Worm (Caenorhabditis elegans) whole organism, young adult: ENCODE data around the gene aipl-1.
A peak's percentile ranks its signal among the peaks of the same experiment; 100 is the strongest.

Experiments used
- B0035.1 ChIP-seq: sonication (generic microtip); optimal IDR thresholded peaks from 2 replicates; lab custom pipeline; 2016; ENCODE audit warnings: missing genetic modification characterization, mild to moderate bottlenecking, missing compliant biosample characterization, missing genotype, missing genetic modification reagents
- B0261.1 ChIP-seq: sonication (generic microtip); optimal IDR thresholded peaks from 2 replicates; lab custom pipeline; 2016; ENCODE audit warnings: mild to moderate bottlenecking, missing genetic modification characterization, moderate library complexity, missing compliant biosample characterization
- F22D6.2 ChIP-seq: sonication (generic microtip); optimal IDR thresholded peaks from 2 replicates; lab custom pipeline; 2016; ENCODE audit warnings: mild to moderate bottlenecking, missing genetic modification characterization, missing compliant biosample characterization
- F33H1.4 ChIP-seq: fragments of 200-800 bp; sonication (Bioruptor generic); IDR thresholded peaks from 2 replicates; pipeline ENCODE4 v1.3.6; 2022; ENCODE audit warnings: missing genetic modification reagents, missing genetic modification characterization, missing compliant biosample characterization
- F37B4.10 ChIP-seq: fragments of 200-800 bp; sonication (Bioruptor generic); IDR thresholded peaks from 2 replicates; pipeline ENCODE4 v1.3.6; 2022; ENCODE audit warnings: missing genetic modification characterization, missing compliant biosample characterization
- F49E8.2 ChIP-seq: sonication (generic microtip); optimal IDR thresholded peaks from 3 replicates; lab custom pipeline; 2017; ENCODE audit warnings: missing genetic modification characterization, mild to moderate bottlenecking, missing compliant biosample characterization, antibody characterized with exemption, moderate library complexity; ENCODE audit not compliant: insufficient read depth
- F57A8.1 ChIP-seq: fragments of 200-800 bp; sonication (Bioruptor generic); optimal IDR thresholded peaks from 2 replicates; lab custom pipeline; 2018; ENCODE audit warnings: mild to moderate bottlenecking, missing genetic modification characterization, moderate library complexity, missing compliant biosample characterization
- F57C9.4 ChIP-seq: sonication (generic microtip); optimal IDR thresholded peaks from 2 replicates; lab custom pipeline; 2017; ENCODE audit warnings: mild to moderate bottlenecking, missing genetic modification characterization, missing compliant biosample characterization
- K11D2.4 ChIP-seq: fragments of 200-800 bp; sonication (Bioruptor generic); IDR thresholded peaks from 2 replicates; pipeline ENCODE4 v1.3.6; 2022; ENCODE audit warnings: missing genetic modification reagents, missing genetic modification characterization, missing compliant biosample characterization
- Y53F4B.3 ChIP-seq: fragments of 200-800 bp; sonication (Bioruptor generic); IDR thresholded peaks from 2 replicates; pipeline ENCODE4 v1.3.6; 2022; ENCODE audit warnings: missing genetic modification reagents, missing genetic modification characterization, missing compliant biosample characterization
- ZK185.1 ChIP-seq: sonication (generic microtip); optimal IDR thresholded peaks from 2 replicates; lab custom pipeline; 2016; ENCODE audit warnings: mild to moderate bottlenecking, missing genetic modification characterization, missing compliant biosample characterization; ENCODE audit not compliant: poor library complexity, severe bottlenecking
- akir-1 ChIP-seq: fragments of 200-800 bp; sonication (Bioruptor generic); optimal IDR thresholded peaks from 2 replicates; lab custom pipeline; 2018; ENCODE audit warnings: mild to moderate bottlenecking, missing genetic modification characterization, moderate library complexity, missing compliant biosample characterization
- aptf-3 ChIP-seq: fragments of 200-800 bp; sonication (Bioruptor generic); IDR thresholded peaks from 2 replicates; pipeline ENCODE4 v1.3.6; 2022; ENCODE audit warnings: missing genetic modification characterization, missing compliant biosample characterization
- attf-3 ChIP-seq: fragments of 200-800 bp; sonication (Bioruptor generic); conservative IDR thresholded peaks from 2 replicates; pipeline ENCODE4 v1.3.6; 2022; ENCODE audit warnings: missing genetic modification reagents, missing genetic modification characterization, missing compliant biosample characterization
- attf-6 ChIP-seq: fragments of 200-800 bp; sonication (Bioruptor generic); IDR thresholded peaks from 2 replicates; pipeline ENCODE4 v1.3.6; 2022; ENCODE audit warnings: missing genetic modification reagents, missing genetic modification characterization, missing compliant biosample characterization
- bed-1 ChIP-seq: fragments of 200-800 bp; sonication (Bioruptor generic); IDR thresholded peaks from 2 replicates; pipeline ENCODE4 v1.3.6; 2022; ENCODE audit warnings: missing genetic modification reagents, missing genetic modification characterization, missing compliant biosample characterization
- ccch-3 ChIP-seq: fragments of 200-800 bp; sonication (Bioruptor generic); optimal IDR thresholded peaks from 2 replicates; lab custom pipeline; 2018; ENCODE audit warnings: mild to moderate bottlenecking, missing genetic modification characterization, missing compliant biosample characterization
- cebp-2 ChIP-seq: fragments of 200-800 bp; sonication (Bioruptor generic); IDR thresholded peaks from 2 replicates; pipeline ENCODE4 v1.3.6; 2022; ENCODE audit warnings: missing genetic modification characterization, missing compliant biosample characterization
- ceh-79 ChIP-seq: sonication (generic microtip); optimal IDR thresholded peaks from 2 replicates; lab custom pipeline; 2017; ENCODE audit warnings: mild to moderate bottlenecking, missing genetic modification characterization, missing compliant biosample characterization
- ceh-91 ChIP-seq: fragments of 200-800 bp; sonication (Bioruptor generic); IDR thresholded peaks from 2 replicates; pipeline ENCODE4 v1.3.6; 2022; ENCODE audit warnings: missing genetic modification reagents, missing genetic modification characterization, missing compliant biosample characterization
- chd-7 ChIP-seq: sonication (generic microtip); optimal IDR thresholded peaks from 2 replicates; lab custom pipeline; 2016; ENCODE audit warnings: mild to moderate bottlenecking, missing genetic modification characterization, moderate library complexity, missing compliant biosample characterization
- dpff-1 ChIP-seq: sonication (generic microtip); optimal IDR thresholded peaks from 2 replicates; lab custom pipeline; 2017; ENCODE audit warnings: mild to moderate bottlenecking, missing genetic modification characterization, missing compliant biosample characterization
- dpl-1 ChIP-seq: fragments of 150-350 bp; optimal IDR thresholded peaks from 2 replicates; lab custom pipeline; 2014; ENCODE audit warnings: missing biosample characterization, missing genetic modification reagents, missing genetic modification characterization
- efl-1 ChIP-seq: fragments of 150-350 bp; optimal IDR thresholded peaks from 2 replicates; lab custom pipeline; 2014; ENCODE audit warnings: missing biosample characterization, missing genetic modification reagents, missing genetic modification characterization
- egrh-3 ChIP-seq: fragments of 200-800 bp; sonication (Bioruptor generic); IDR thresholded peaks from 2 replicates; pipeline ENCODE4 v1.3.6; 2022; ENCODE audit warnings: missing genetic modification reagents, missing genetic modification characterization, missing compliant biosample characterization
- hlh-12 ChIP-seq: sonication (generic microtip); optimal IDR thresholded peaks from 2 replicates; lab custom pipeline; 2016; ENCODE audit warnings: missing genetic modification characterization, missing compliant biosample characterization
- hsf-1 ChIP-seq: fragments of 200-800 bp; sonication (Bioruptor generic); IDR thresholded peaks from 2 replicates; pipeline ENCODE4 v1.3.6; 2022; ENCODE audit warnings: missing genetic modification reagents, missing genetic modification characterization, missing compliant biosample characterization
- let-526 ChIP-seq: fragments of 200-800 bp; sonication (Bioruptor generic); IDR thresholded peaks from 2 replicates; pipeline ENCODE4 v1.3.6; 2022; ENCODE audit warnings: missing genetic modification reagents, missing genetic modification characterization, missing compliant biosample characterization
- lin-35 ChIP-seq, 3 experiments: fragments of 150-350 bp in 2 of 3; sonication (generic microtip) in 1 of 3; optimal IDR thresholded peaks; 2 replicates each; lab custom pipeline; 2014 to 2018; ENCODE audit warnings: missing biosample characterization in 3 of 3, missing genetic modification characterization in 3 of 3, missing genetic modification reagents in 3 of 3
- lsy-27 ChIP-seq: sonication (generic microtip); optimal IDR thresholded peaks from 2 replicates; lab custom pipeline; 2017; ENCODE audit warnings: missing genetic modification characterization, mild to moderate bottlenecking, missing compliant biosample characterization, antibody characterized with exemption, missing genotype, borderline replicate concordance; ENCODE audit not compliant: insufficient read depth
- mel-28 ChIP-seq: sonication (generic microtip); optimal IDR thresholded peaks from 2 replicates; lab custom pipeline; 2016; ENCODE audit warnings: borderline replicate concordance, mild to moderate bottlenecking, missing genetic modification characterization, missing compliant biosample characterization
- nhr-120 ChIP-seq: fragments of 200-800 bp; sonication (Bioruptor generic); IDR thresholded peaks from 2 replicates; pipeline ENCODE4 v1.3.6; 2022; ENCODE audit warnings: missing genetic modification characterization, missing compliant biosample characterization
- nhr-27 ChIP-seq: fragments of 200-800 bp; sonication (Bioruptor generic); optimal IDR thresholded peaks from 2 replicates; lab custom pipeline; 2018; ENCODE audit warnings: mild to moderate bottlenecking, missing genetic modification characterization, moderate library complexity, missing compliant biosample characterization
- nhr-80 ChIP-seq: sonication (generic microtip); optimal IDR thresholded peaks from 2 replicates; lab custom pipeline; 2016; ENCODE audit warnings: missing genetic modification characterization, missing compliant biosample characterization
- nhr-90 ChIP-seq: sonication (generic microtip); optimal IDR thresholded peaks from 2 replicates; lab custom pipeline; 2016; ENCODE audit warnings: missing genotype, mild to moderate bottlenecking, missing genetic modification characterization, missing compliant biosample characterization
- sea-2 ChIP-seq: fragments of 200-800 bp; sonication (Bioruptor generic); IDR thresholded peaks from 2 replicates; pipeline ENCODE4 v1.3.6; 2022; ENCODE audit warnings: missing genetic modification characterization, missing compliant biosample characterization
- snpc-1.1 ChIP-seq: sonication (generic microtip); optimal IDR thresholded peaks from 2 replicates; lab custom pipeline; 2017; ENCODE audit warnings: missing genetic modification characterization, mild to moderate bottlenecking, missing compliant biosample characterization, antibody characterized with exemption, moderate library complexity, missing genotype, missing genetic modification reagents; ENCODE audit not compliant: insufficient read depth
- snpc-3.4 ChIP-seq: sonication (generic microtip); optimal IDR thresholded peaks from 2 replicates; lab custom pipeline; 2017; ENCODE audit warnings: missing genetic modification characterization, mild to moderate bottlenecking, missing compliant biosample characterization, antibody characterized with exemption, moderate library complexity, missing genotype, missing genetic modification reagents
- tbp1 ChIP-seq: fragments of 200-800 bp; sonication (Bioruptor generic); optimal IDR thresholded peaks from 2 replicates; lab custom pipeline; 2018; ENCODE audit warnings: mild to moderate bottlenecking, missing genetic modification characterization, missing compliant biosample characterization
- unc-62 ChIP-seq: fragments of 150-350 bp; optimal IDR thresholded peaks from 2 replicates; lab custom pipeline; 2014; ENCODE audit warnings: missing biosample characterization, missing genetic modification reagents, missing genetic modification characterization
- zfh-2 ChIP-seq: fragments of 200-800 bp; sonication (Bioruptor generic); conservative IDR thresholded peaks from 2 replicates; pipeline ENCODE4 v1.3.6; 2022; ENCODE audit warnings: missing genetic modification reagents, missing genetic modification characterization, missing compliant biosample characterization
- ztf-22 ChIP-seq: fragments of 200-800 bp; sonication (Bioruptor generic); optimal IDR thresholded peaks from 2 replicates; lab custom pipeline; 2018; ENCODE audit warnings: mild to moderate bottlenecking, missing genetic modification characterization, moderate library complexity, missing compliant biosample characterization
- ztf-26 ChIP-seq: sonication (generic microtip); optimal IDR thresholded peaks from 2 replicates; lab custom pipeline; 2017; ENCODE audit warnings: missing genetic modification characterization, missing compliant biosample characterization

aipl-1 gene

ce11 chrV:15088613-15089012 lies 48.0 kb downstream of the aipl-1 start, which contains the start of gene C01G10.18:
Gene C01G10.18, minus strand, starts transcription at chrV:15088713.
- TF ChIP-seq egrh-3 (GFP tag; lab: Robert Waterston, UW) = no peak
- no peak for TF ChIP-seq F37B4.10
- TF ChIP-seq ceh-79 (tag; lab: Kevin White, UChicago) = no peak
- TF ChIP-seq lin-35 (GFP tag; optimal IDR thresholded peaks at IDR 0.05; lab: Kevin White, UChicago) = no peak

DNA sequence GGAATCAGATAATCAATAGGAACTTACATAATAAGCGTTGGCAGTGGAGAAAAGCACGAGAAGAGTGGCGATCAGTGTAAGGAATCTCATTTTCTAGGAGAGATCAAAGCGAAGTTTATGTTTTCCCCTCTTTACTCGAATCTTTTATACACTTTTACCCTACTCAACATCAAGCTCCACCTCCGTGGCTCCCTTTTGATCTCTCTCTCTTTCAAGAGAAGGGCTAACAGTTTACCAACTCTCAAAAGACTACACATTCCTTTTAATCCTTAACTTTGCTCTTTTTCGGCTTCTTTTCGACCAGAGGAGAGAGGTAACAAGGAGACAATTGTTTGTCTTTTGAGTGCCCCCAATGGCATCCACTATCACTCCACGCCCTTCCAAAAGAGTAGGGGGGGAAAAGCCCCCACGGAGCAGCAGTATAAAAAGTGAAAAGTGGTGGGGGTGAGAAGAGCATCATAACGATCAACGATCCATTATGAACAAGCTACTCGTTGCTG lies 49.3 kb downstream of the aipl-1 start, which contains the start of the genes C01G10.15 and C01G10.6:
Gene C01G10.15 (minus strand): TSS at position 101 of the 500 bp plus-strand sequence.
Gene C01G10.6 (plus strand): TSS at position 450 of the 500 bp plus-strand sequence.
- no peak for TF ChIP-seq dpl-1 (GFP tag; lab: Kevin White, UChicago)
- TF ChIP-seq snpc-1.1 (tag; lab: Kevin White, UChicago) = no peak
- no peak for TF ChIP-seq nhr-90 (tag; lab: Kevin White, UChicago)
- no peak for TF ChIP-seq tbp1 (GFP tag; lab: Kevin White, UChicago)

DNA sequence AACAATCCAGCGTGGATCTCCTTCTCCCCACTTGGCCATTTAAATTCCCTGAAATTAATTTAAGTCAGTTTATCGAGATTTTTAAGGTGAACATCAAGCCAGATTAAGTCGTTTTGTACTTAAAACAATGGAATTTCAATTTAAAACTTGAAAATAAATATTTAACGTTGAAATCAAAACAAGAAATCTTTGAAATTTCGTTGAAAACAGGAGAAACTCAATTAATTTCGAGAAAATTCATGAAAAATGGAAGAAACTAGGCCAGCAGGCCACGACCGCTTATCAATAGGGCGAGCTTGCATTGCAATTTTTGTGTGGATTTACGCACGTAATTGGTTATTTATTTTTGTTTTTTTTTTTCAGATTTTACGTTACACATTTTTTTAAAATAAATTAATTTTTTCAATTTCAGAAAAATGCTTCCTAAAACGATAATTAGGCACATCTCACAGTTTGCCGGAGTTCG lies 51.2 kb downstream of the aipl-1 start, which contains the start of the genes ahsa-1 and C01G10.7:
Gene ahsa-1 (minus strand): TSS at position 51 of the 466 bp plus-strand sequence.
Gene C01G10.7 (plus strand): TSS at position 413 of the 466 bp plus-strand sequence.
- TF ChIP-seq F57C9.4 (no peak), cebp-2 (GFP tag; lab: Robert Waterston, UW) (no peak), hsf-1 (GFP tag; lab: Robert Waterston, UW) (peak; percentile 97), let-526 (GFP tag; lab: Robert Waterston, UW) (peak; percentile 90), nhr-27 (no peak), K11D2.4 (GFP tag; lab: Robert Waterston, UW) (0 out of 2 replicates have a peak, but pooled peaks have one; percentile 55), snpc-3.4 (peak; percentile 51), bed-1 (no peak), nhr-120 (no peak), hlh-12 (no peak), attf-3 (GFP tag; lab: Robert Waterston, UW) (peak; percentile 69), efl-1 (GFP tag; lab: Kevin White, UChicago) (peak; percentile 57), lsy-27 (tag; lab: Kevin White, UChicago) (no peak), chd-7 (tag; lab: Kevin White, UChicago) (no peak), mel-28 (tag; lab: Kevin White, UChicago) (peak; percentile 57), ZK185.1 (tag; lab: Kevin White, UChicago) (peak; percentile 97), unc-62 (no peak), dpff-1 (no peak), ccch-3 (peak; percentile 30), Y53F4B.3 (GFP tag; lab: Robert Waterston, UW) (no peak), attf-6 (GFP tag; lab: Robert Waterston, UW) (no peak), F49E8.2 (tag; lab: Kevin White, UChicago) (peak; percentile 24), akir-1 (peak; percentile 31), ztf-26 (peak; percentile 46), aptf-3 (no peak), ceh-91 (peak; percentile 90), F37B4.10 (no peak), F33H1.4 (peak; percentile 70), ceh-79 (tag; lab: Kevin White, UChicago) (peak; percentile 13), nhr-90 (tag; lab: Kevin White, UChicago) (no peak), F22D6.2 (tag; lab: Kevin White, UChicago) (peak; percentile 52), sea-2 (no peak), B0035.1 (tag; lab: Kevin White, UChicago) (peak; percentile 41), zfh-2 (GFP tag; lab: Robert Waterston, UW) (no peak), F57A8.1 (no peak), ztf-22 (GFP tag; lab: Kevin White, UChicago) (peak; percentile 49), B0261.1 (tag; lab: Kevin White, UChicago) (peak; percentile 37), nhr-80 (tag; lab: Kevin White, UChicago) (peak; percentile 49)
